Worm (Caenorhabditis elegans) whole organism, mixed stage, embryonic: ENCODE results near the gene pals-34.

Source experiments
- blmp-1 ChIP-seq: fragments of 150-350 bp; optimal IDR thresholded peaks from 2 replicates; lab custom pipeline; 2014; ENCODE audit warnings: missing biosample characterization, missing genetic modification characterization
- ceh-43 ChIP-seq: fragments of 200-800 bp; sonication (Bioruptor generic); optimal IDR thresholded peaks from 2 replicates; lab custom pipeline; 2018; ENCODE audit warnings: mild to moderate bottlenecking, missing genetic modification characterization, moderate library complexity, missing compliant biosample characterization
- ces-1 ChIP-seq: fragments of 150-350 bp; optimal IDR thresholded peaks from 2 replicates; lab custom pipeline; 2014; ENCODE audit warnings: missing biosample characterization, missing genetic modification reagents, missing genetic modification characterization
- lin-13 ChIP-seq: fragments of 150-350 bp; optimal IDR thresholded peaks from 2 replicates; lab custom pipeline; 2014; ENCODE audit warnings: missing biosample characterization, missing genetic modification characterization
- mls-2 ChIP-seq: sonication (generic microtip); optimal IDR thresholded peaks from 2 replicates; lab custom pipeline; 2016; ENCODE audit warnings: mild to moderate bottlenecking, missing genetic modification characterization, moderate library complexity, missing compliant biosample characterization
- nhr-237 ChIP-seq: fragments of 150-350 bp; optimal IDR thresholded peaks from 2 replicates; lab custom pipeline; 2014; ENCODE audit warnings: missing biosample characterization, missing genetic modification characterization
- nhr-28 ChIP-seq: fragments of 150-350 bp; optimal IDR thresholded peaks from 2 replicates; lab custom pipeline; 2014; ENCODE audit warnings: missing biosample characterization, missing genetic modification characterization
- nhr-76 ChIP-seq: sonication (generic microtip); optimal IDR thresholded peaks from 2 replicates; lab custom pipeline; 2017; ENCODE audit warnings: missing biosample characterization, missing genetic modification characterization
- sptf-1 ChIP-seq: sonication (generic microtip); optimal IDR thresholded peaks from 2 replicates; lab custom pipeline; 2017; ENCODE audit warnings: mild to moderate bottlenecking, missing genetic modification characterization, moderate library complexity, missing compliant biosample characterization
- unc-62 ChIP-seq: fragments of 150-350 bp; optimal IDR thresholded peaks from 2 replicates; lab custom pipeline; 2014; ENCODE audit warnings: missing biosample characterization, missing genetic modification reagents, missing genetic modification characterization

DNA sequence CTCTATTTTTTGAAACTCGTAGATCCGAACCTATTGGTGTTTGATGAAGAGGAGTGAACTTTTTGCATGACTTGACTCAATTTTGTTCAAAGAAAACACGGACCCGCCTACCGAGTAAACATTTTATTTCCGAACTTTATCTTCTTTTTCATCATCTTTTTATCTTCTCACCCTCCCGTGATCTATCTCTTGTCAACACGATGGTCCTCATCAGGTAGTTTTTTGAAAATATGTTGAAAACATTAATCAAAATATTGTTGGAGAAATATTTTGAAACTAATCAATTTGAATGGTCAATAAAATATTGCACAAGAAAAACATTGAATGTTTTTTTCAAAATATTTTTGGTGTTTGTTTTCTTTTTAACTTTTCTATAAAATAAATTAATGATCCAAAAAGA lies 47.9 kb downstream of the pals-34 start:
- TF ChIP-seq ces-1 (GFP tag; lab: Kevin White, UChicago) (no peak), ceh-43 (GFP tag; lab: Kevin White, UChicago) (no peak), unc-62 (no peak), mls-2 (tag; lab: Kevin White, UChicago) (no peak), sptf-1 (no peak), nhr-76 (tag; lab: Kevin White, UChicago) (no peak), blmp-1 (no peak), nhr-28 (tag; lab: Kevin White, UChicago) (no peak), nhr-237 (tag; lab: Kevin White, UChicago) (no peak), lin-13 (tag; lab: Kevin White, UChicago) (no peak)
